Worm (Caenorhabditis elegans): ENCODE data around the gene F35E8.6.

DNA sequence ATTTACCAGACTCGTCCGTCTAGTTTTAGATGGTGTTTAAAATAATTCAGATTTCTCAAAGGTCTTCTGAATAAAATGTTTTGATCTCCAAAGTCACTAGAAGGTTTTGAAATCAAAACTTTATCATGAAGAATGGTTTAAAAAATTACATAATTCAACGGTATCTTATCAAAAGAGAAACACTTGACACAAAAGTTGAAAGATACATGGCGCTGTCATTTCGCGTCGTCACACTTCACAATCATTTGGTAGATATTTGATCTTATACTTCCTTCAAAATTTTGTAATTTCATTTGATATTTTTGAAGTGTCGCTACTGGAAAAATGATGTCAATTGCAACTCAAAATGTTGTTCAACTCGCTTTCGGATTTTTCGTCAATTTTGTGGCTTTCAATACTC lies 45.1 kb downstream of the F35E8.6 start, which contains the start of gene F36G9.3:
- no peak for TF ChIP-seq dao-5 (tag; optimal IDR thresholded peaks at IDR 0.05)
- no peak for TF ChIP-seq him-1 (tag; optimal IDR thresholded peaks at IDR 0.05)
- TF ChIP-seq W03F9.2 (tag; optimal IDR thresholded peaks at IDR 0.05) = no peak

Data from whole organism, L4/young adult.